Fruit fly (Drosophila melanogaster): Measurements from ENCODE around the gene CG13085.

CG13085 gene

DNA sequence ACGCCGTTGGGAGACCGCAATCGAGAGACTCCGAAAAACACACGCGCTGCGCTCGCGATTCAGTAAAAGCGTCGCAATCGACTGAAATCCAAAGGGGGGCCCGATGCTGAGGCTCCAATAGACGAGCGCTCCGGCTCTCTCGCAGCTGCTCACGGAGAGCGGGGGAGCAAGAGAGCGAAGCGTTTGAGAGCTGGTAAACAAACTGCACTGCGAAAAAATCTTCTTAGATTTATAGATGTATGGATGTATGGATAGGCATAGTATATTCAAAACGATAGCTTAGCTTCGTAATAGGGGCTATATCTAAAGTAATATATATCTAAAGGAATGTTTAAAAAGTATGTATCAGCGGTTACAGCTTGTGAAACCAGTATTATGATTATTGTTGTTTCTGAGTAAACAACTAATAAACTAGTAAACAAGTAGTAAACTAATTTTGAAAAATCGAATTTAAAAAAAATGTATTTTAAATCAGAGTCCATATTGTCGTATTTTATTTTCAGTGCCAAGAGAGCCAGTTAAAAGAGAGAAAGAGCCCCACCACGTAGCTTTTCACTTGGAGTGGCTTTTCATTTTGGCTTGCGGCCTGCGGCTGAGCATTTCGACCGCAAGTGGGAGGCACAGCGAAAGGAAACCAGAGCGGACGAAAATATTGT is at the start of gene CG13085, which contains the start of gene Alp12 (continued):
- TF ChIP-seq CG9139 (GFP tag; optimal IDR thresholded peaks at IDR 0.05): peak; percentile 77
- peak; percentile 96 for TF ChIP-seq acj6 (GFP tag; optimal IDR thresholded peaks at IDR 0.05)
- TF ChIP-seq topi (GFP tag; optimal IDR thresholded peaks at IDR 0.05): peak; percentile 95
- TF ChIP-seq net (GFP tag; optimal IDR thresholded peaks at IDR 0.05): peak; percentile 97
- TF ChIP-seq CG11762 (GFP tag; optimal IDR thresholded peaks at IDR 0.05; ENCODE audit: insufficient read depth): peak; percentile 92
- TF ChIP-seq CG10669 (GFP tag; optimal IDR thresholded peaks at IDR 0.05): peak; percentile 92
- peak; percentile 89 for TF ChIP-seq cyc (GFP tag; optimal IDR thresholded peaks at IDR 0.05)
- TF ChIP-seq spab (GFP tag; optimal IDR thresholded peaks at IDR 0.05): peak; percentile 93
- peak; percentile 92 for TF ChIP-seq fd59A (GFP tag; optimal IDR thresholded peaks at IDR 0.05)

DNA sequence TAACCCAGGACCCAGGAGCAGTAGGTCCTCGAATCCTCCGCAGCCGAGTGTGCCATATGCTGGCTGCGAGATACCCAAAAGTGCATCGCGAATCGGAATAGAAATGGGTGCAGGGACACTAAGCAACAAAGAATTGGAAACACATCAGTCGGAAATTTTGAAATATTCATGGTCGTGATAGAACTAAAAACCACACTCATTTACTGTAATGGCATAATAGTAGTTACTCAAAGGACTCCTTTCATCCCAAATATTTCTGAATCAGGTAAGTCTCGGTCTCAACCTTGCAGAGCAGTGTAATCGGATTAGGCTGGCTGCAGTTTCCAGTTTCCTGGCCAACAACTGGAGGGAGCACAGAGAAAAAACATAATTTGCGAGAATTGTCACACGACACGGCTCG is 47.7 kb upstream of the CG13085 start:
- TF ChIP-seq Eip93F (GFP tag; optimal IDR thresholded peaks at IDR 0.05): no peak
- TF ChIP-seq CG6808 (GFP tag; optimal IDR thresholded peaks at IDR 0.05): peak; percentile 54
- peak; percentile 75 for TF ChIP-seq CG6276 (GFP tag; optimal IDR thresholded peaks at IDR 0.05)
- peak; percentile 26 for TF ChIP-seq cyc (GFP tag; optimal IDR thresholded peaks at IDR 0.05)
- peak; percentile 25 for TF ChIP-seq Met (GFP tag; optimal IDR thresholded peaks at IDR 0.05)
- TF ChIP-seq Sox102F (GFP tag; optimal IDR thresholded peaks at IDR 0.05): no peak
- peak; percentile 19 for TF ChIP-seq esn (GFP tag; optimal IDR thresholded peaks at IDR 0.05)
- TF ChIP-seq CG6163 (GFP tag; IDR thresholded peaks at IDR 0.05): peak; percentile 84
- peak; percentile 23 for TF ChIP-seq lz (GFP tag; optimal IDR thresholded peaks at IDR 0.05)
- TF ChIP-seq Hr39 (GFP tag; optimal IDR thresholded peaks at IDR 0.05): peak; percentile 11
- peak; percentile 37 for TF ChIP-seq CG34406 (GFP tag; optimal IDR thresholded peaks at IDR 0.05)
- no peak for TF ChIP-seq fd85E (GFP tag; optimal IDR thresholded peaks at IDR 0.05)
- peak; percentile 49 for TF ChIP-seq dac (GFP tag; optimal IDR thresholded peaks at IDR 0.05)
- TF ChIP-seq CG3032 (tag; optimal IDR thresholded peaks at IDR 0.05): peak; percentile 62
- TF ChIP-seq CG11902 (GFP tag; optimal IDR thresholded peaks at IDR 0.05): peak; percentile 5
- peak; percentile 51 for TF ChIP-seq Eip75B (GFP tag; optimal IDR thresholded peaks at IDR 0.05)
- peak; percentile 23 for TF ChIP-seq Smox (GFP tag; optimal IDR thresholded peaks at IDR 0.05)
- peak; percentile 40 for TF ChIP-seq Ets96B (tag; optimal IDR thresholded peaks at IDR 0.05)
- no peak for TF ChIP-seq CG6854 (GFP tag; optimal IDR thresholded peaks at IDR 0.05)
- no peak for TF ChIP-seq CG9139 (GFP tag; optimal IDR thresholded peaks at IDR 0.05)
- TF ChIP-seq acj6 (GFP tag; optimal IDR thresholded peaks at IDR 0.05): peak; percentile 49
- TF ChIP-seq achi (GFP tag; optimal IDR thresholded peaks at IDR 0.05): peak; percentile 72
- TF ChIP-seq spab (GFP tag; optimal IDR thresholded peaks at IDR 0.05): peak; percentile 42
- peak; percentile 53 for TF ChIP-seq net (GFP tag; optimal IDR thresholded peaks at IDR 0.05)
- peak; percentile 79 for TF ChIP-seq CG32006 (GFP tag; optimal IDR thresholded peaks at IDR 0.05)
- TF ChIP-seq CG8319 (GFP tag; optimal IDR thresholded peaks at IDR 0.05): no peak
- TF ChIP-seq fkh (GFP tag; optimal IDR thresholded peaks at IDR 0.05): no peak
- TF ChIP-seq CG15336 (GFP tag; IDR thresholded peaks at IDR 0.05): peak; percentile 89
- peak; percentile 53 to 61 for TF ChIP-seq salr (GFP tag; optimal IDR thresholded peaks at IDR 0.05)
- TF ChIP-seq CG6792 (GFP tag; optimal IDR thresholded peaks at IDR 0.05): peak; percentile 37
- peak; percentile 59 for TF ChIP-seq CG3919 (GFP tag; optimal IDR thresholded peaks at IDR 0.05)
- peak; percentile 59 for TF ChIP-seq dsx (GFP tag; optimal IDR thresholded peaks at IDR 0.05; ENCODE audit: poor library complexity, severe bottlenecking)
- TF ChIP-seq CG4318 (GFP tag; optimal IDR thresholded peaks at IDR 0.05): peak; percentile 65
- TF ChIP-seq CG8632 (GFP tag; optimal IDR thresholded peaks at IDR 0.05): peak; percentile 8
- peak; percentile 26 for TF ChIP-seq CG1621 (tag; optimal IDR thresholded peaks at IDR 0.05)
- TF ChIP-seq Sox14 (GFP tag; optimal IDR thresholded peaks at IDR 0.05): peak; percentile 51
- peak; percentile 51 for TF ChIP-seq Lpt (GFP tag; optimal IDR thresholded peaks at IDR 0.05)
- TF ChIP-seq CG16779 (tag; optimal IDR thresholded peaks at IDR 0.05): peak; percentile 51
- no peak; the same call in 1 of the 2 replicates for TF ChIP-seq Gug (GFP tag; IDR thresholded peaks at IDR 0.05)
- TF ChIP-seq CG10669 (GFP tag; optimal IDR thresholded peaks at IDR 0.05): peak; percentile 66
- no peak for TF ChIP-seq Blimp-1 (GFP tag; optimal IDR thresholded peaks at IDR 0.05)
- peak; percentile 86 for TF ChIP-seq CG8119 (GFP tag; IDR thresholded peaks at IDR 0.05)
- peak; percentile 35 for TF ChIP-seq CG7368 (GFP tag; optimal IDR thresholded peaks at IDR 0.05)
- TF ChIP-seq CG31627 (GFP tag; optimal IDR thresholded peaks at IDR 0.05): peak; percentile 14
- TF ChIP-seq CG10631 (GFP tag; optimal IDR thresholded peaks at IDR 0.05): peak; percentile 69
